Worm (Caenorhabditis elegans) whole organism, L4/young adult: Measurements from ENCODE around the gene hpo-28.

Source experiments
- W03F9.2 ChIP-seq: fragments of 150-350 bp; optimal IDR thresholded peaks from 2 replicates; lab custom pipeline; 2014; ENCODE audit warnings: missing biosample characterization, missing genetic modification characterization
- him-1 ChIP-seq: sonication (generic microtip); optimal IDR thresholded peaks from 2 replicates; lab custom pipeline; 2016; ENCODE audit warnings: missing genotype, missing genetic modification reagents, missing genetic modification characterization, missing compliant biosample characterization

DNA sequence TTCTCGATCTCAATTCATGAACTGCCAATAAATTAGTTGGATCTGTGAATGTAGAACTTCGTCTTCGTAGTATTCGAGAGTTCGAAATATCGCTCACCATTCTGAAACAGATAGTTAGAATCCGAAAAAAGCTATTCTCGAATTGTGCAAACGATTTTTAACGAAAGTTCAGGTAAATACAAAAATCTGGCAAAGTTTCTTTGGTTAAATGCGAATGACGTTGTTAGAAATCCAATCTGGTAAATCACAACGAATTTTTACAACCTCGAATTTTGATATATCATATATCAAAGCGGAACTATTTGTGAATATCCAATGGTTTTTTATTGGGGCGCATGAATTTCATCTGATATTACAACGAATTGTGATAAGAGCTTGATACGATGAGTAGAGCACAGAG, at the start of gene hpo-28:
- TF ChIP-seq W03F9.2 (tag; lab: Kevin White, UChicago), result no peak
- TF ChIP-seq him-1 (tag; lab: Kevin White, UChicago), result no peak
